In the genomic region with DNA sequence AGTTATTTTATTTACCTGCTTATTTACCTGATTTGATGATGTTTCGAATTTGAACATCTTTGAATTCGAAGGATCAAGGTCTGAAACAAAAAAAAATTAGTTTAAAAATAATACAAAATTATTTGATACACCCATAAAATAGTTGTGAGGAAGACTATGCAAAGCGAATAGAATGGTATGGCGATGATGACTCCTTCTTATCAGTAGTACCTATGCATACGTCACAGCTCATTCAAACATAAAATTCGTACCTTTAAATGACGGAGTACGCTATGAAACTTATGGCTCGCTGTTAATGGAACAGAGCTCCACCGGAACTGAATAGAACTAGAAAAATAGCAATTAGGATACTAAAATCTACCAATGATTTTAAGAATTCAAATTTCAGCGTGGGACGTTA, we compare ENCODE assay signal across 5 worm cellular contexts.
TF ChIP-seq lines count a peak whose summit lies in the region.

Gene R10E8.1, minus strand, starts transcription at position 178 of the 400 bp plus-strand sequence.

TF ChIP-seq in whole organism, L1 larva, 84 proteins besides CTCF, POLR2A, EP300 and RAD21:
- TF ChIP-seq lin-39 (tag; optimal IDR thresholded peaks at IDR 0.05; lab: Kevin White, UChicago): no peak
- TF ChIP-seq elt-2 (tag; optimal IDR thresholded peaks at IDR 0.05; lab: Kevin White, UChicago): peak; percentile 18
- TF ChIP-seq ztf-4 (tag; optimal IDR thresholded peaks at IDR 0.05; lab: Kevin White, UChicago): no peak
- TF ChIP-seq elt-3 (tag; optimal IDR thresholded peaks at IDR 0.05; lab: Kevin White, UChicago): no peak
- no peak for TF ChIP-seq xbp-1 (tag; optimal IDR thresholded peaks at IDR 0.05; lab: Kevin White, UChicago)
- no peak for TF ChIP-seq sox-4 (tag; optimal IDR thresholded peaks at IDR 0.05; lab: Kevin White, UChicago)
- TF ChIP-seq mdl-1 (tag; optimal IDR thresholded peaks at IDR 0.05; lab: Kevin White, UChicago): no peak

TF ChIP-seq in whole organism, L2 larva, 48 proteins besides CTCF, POLR2A, EP300 and RAD21:
- TF ChIP-seq crh-2 (tag; optimal IDR thresholded peaks at IDR 0.05; lab: Kevin White, UChicago) (peak; percentile 4), nhr-6 (tag; optimal IDR thresholded peaks at IDR 0.05; lab: Kevin White, UChicago) (no peak), nhr-12 (tag; optimal IDR thresholded peaks at IDR 0.05; lab: Kevin White, UChicago) (no peak), ztf-11 (tag; optimal IDR thresholded peaks at IDR 0.05; lab: Kevin White, UChicago) (no peak), C34F6.9 (tag; optimal IDR thresholded peaks at IDR 0.05; lab: Kevin White, UChicago) (no peak), ceh-82 (tag; optimal IDR thresholded peaks at IDR 0.05; lab: Kevin White, UChicago) (no peak), fos-1 (tag; optimal IDR thresholded peaks at IDR 0.05; lab: Kevin White, UChicago) (peak; percentile 73)

TF ChIP-seq in whole organism, L3 larva, 47 proteins besides CTCF, POLR2A, EP300 and RAD21:
- no peak for TF ChIP-seq nhr-12 (tag; optimal IDR thresholded peaks at IDR 0.05; lab: Kevin White, UChicago)
- no peak for TF ChIP-seq lin-15B (tag; optimal IDR thresholded peaks at IDR 0.05; lab: Kevin White, UChicago)
- no peak for TF ChIP-seq zag-1 (tag; optimal IDR thresholded peaks at IDR 0.05; lab: Kevin White, UChicago)
- TF ChIP-seq elt-2 (tag; optimal IDR thresholded peaks at IDR 0.05; lab: Kevin White, UChicago): peak; percentile 71
- peak; percentile 59 for TF ChIP-seq pqm-1 (tag; optimal IDR thresholded peaks at IDR 0.05; lab: Kevin White, UChicago)

TF ChIP-seq in whole organism, L4 larva, 104 proteins besides CTCF, POLR2A, EP300 and RAD21:
- TF ChIP-seq pqm-1 (tag; optimal IDR thresholded peaks at IDR 0.05; lab: Kevin White, UChicago) (peak; percentile 15), nhr-41 (GFP tag; IDR thresholded peaks at IDR 0.05; lab: Robert Waterston, UW) (no peak), snpc-4 (tag; optimal IDR thresholded peaks at IDR 0.05; lab: Kevin White, UChicago) (no peak), mxl-2 (GFP tag; conservative IDR thresholded peaks at IDR 0.05; lab: Robert Waterston, UW) (no peak), tra-1 (GFP tag; IDR thresholded peaks at IDR 0.05; lab: Robert Waterston, UW) (no peak), lin-29 (GFP tag; IDR thresholded peaks at IDR 0.05; lab: Robert Waterston, UW) (no peak), daf-12 (tag; optimal IDR thresholded peaks at IDR 0.05; lab: Kevin White, UChicago) (no peak), hlh-11 (tag; optimal IDR thresholded peaks at IDR 0.05; lab: Kevin White, UChicago) (no peak), daf-19 (GFP tag; conservative IDR thresholded peaks at IDR 0.05; lab: Robert Waterston, UW) (no peak), aly-2 (tag; optimal IDR thresholded peaks at IDR 0.05; lab: Kevin White, UChicago) (no peak), zfp-2 (tag; optimal IDR thresholded peaks at IDR 0.05; lab: Kevin White, UChicago) (no peak), Y105C5A.15 (GFP tag; IDR thresholded peaks at IDR 0.05; lab: Robert Waterston, UW) (no peak), lin-38 (GFP tag; IDR thresholded peaks at IDR 0.05; lab: Robert Waterston, UW) (no peak), dmd-9 (GFP tag; IDR thresholded peaks at IDR 0.05; lab: Robert Waterston, UW) (no peak), nhr-28 (tag; optimal IDR thresholded peaks at IDR 0.05; lab: Kevin White, UChicago) (peak; percentile 57), php-3 (GFP tag; IDR thresholded peaks at IDR 0.05; lab: Robert Waterston, UW) (no peak)

TF ChIP-seq in whole organism, late embryonic, 69 proteins besides CTCF, POLR2A, EP300 and RAD21:
- TF ChIP-seq elt-2 (tag; optimal IDR thresholded peaks at IDR 0.05; lab: Kevin White, UChicago): peak; percentile 13
- no peak for TF ChIP-seq K09A11.1 (tag; optimal IDR thresholded peaks at IDR 0.05; lab: Kevin White, UChicago; ENCODE audit: insufficient read depth)
- no peak for TF ChIP-seq pqm-1 (tag; optimal IDR thresholded peaks at IDR 0.05; lab: Kevin White, UChicago)

Comparison
In these comparisons a context has a peak if more than half of its experiments do, and no peak if none do; other contexts are left out.
1. Of the 29 proteins assayed by ChIP-seq in both whole organism, L4 larva and whole organism, L1 larva: peak only in whole organism, L4 larva: nhr-28 and pqm-1; only in whole organism, L1 larva: none; in both: none; in neither: 27.